Worm (Caenorhabditis elegans): ENCODE measurements around the gene dod-19.

The dod-19 gene

DNA sequence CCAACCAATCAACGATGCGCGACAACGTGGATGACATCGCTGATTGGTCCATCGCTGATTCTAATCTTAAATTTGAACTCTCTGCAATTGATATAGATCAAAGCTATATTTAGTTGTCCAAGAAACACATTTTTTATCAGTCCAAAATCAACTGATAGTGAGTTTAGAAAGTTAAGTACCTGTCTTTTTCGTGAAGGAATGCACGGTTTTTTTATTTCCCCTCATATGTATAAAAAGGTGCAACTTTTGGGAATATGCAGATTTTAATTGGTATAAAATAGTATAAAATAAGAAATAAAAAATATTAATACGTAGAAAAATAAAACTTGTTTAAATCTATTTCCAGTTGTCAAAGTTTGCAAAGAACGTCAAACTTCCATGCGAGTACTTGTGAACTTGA is 3.9 kb upstream of the dod-19 start, which contains the start of gene Y39D8A.1:
TSS of gene Y39D8A.1 (plus strand) at position 301 of the 400 bp plus-strand sequence.
- TF ChIP-seq duxl-1 (tag; optimal IDR thresholded peaks at IDR 0.05; ENCODE audit: poor library complexity) (no peak), daf-16 (GFP tag; optimal IDR thresholded peaks at IDR 0.05) (no peak), daf-16 (tag; optimal IDR thresholded peaks at IDR 0.05) (peak; percentile 30)

DNA sequence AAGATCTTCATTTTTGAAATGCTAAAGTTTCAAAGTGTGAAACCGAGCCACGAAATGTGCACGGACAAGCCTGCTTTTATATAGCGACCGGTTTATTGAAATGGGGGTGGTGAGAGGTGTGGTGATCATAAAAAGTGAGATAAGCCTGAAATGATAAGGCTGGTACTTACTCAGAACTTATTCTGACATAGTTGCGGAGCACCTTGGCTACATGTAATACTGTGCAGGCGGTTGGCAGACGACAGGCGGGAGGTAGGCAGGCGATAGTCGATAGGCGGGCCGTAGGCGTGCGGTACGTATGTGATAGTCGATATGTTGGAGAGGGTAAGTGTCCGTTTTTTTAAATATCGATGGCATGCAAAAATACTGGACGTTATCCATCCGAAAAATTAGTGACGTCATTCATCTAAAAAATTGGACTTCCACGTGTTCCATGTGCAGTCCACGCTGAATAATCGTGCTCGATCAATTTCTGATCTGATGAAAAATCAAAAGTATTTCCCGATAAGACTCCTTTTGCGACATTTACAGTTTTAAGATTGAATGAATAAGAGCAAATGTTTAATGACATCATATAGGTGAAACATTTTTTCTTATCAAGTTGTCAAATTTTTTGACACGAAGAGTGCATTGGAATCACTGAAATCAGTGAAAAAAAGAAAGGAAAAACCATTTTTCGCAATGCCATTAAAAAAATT is 3.2 kb upstream of the dod-19 start, which contains the start of gene irg-8:
TSS of gene irg-8 (minus strand) at position 51 of the 698 bp plus-strand sequence.
- TF ChIP-seq egl-27 (tag; optimal IDR thresholded peaks at IDR 0.05) (no peak), nhr-77 (tag; optimal IDR thresholded peaks at IDR 0.05) (no peak), ZK546.5 (tag; optimal IDR thresholded peaks at IDR 0.05) (no peak), dmd-8 (GFP tag; IDR thresholded peaks at IDR 0.05) (no peak), daf-16 (GFP tag; optimal IDR thresholded peaks at IDR 0.05) (no peak), daf-16 (tag; optimal IDR thresholded peaks at IDR 0.05) (peak; percentile 10), hmg-1.1 (GFP tag; IDR thresholded peaks at IDR 0.05) (no peak), Y5F2A.4 (GFP tag; optimal IDR thresholded peaks at IDR 0.05) (no peak), tag-97 (GFP tag; IDR thresholded peaks at IDR 0.05) (no peak), unc-62 (GFP tag; optimal IDR thresholded peaks at IDR 0.05 in 1 of 2) (peak in 1 of 2 experiments; percentile 78), unc-62 (tag; optimal IDR thresholded peaks at IDR 0.05) (no peak), sdz-12 (GFP tag; optimal IDR thresholded peaks at IDR 0.05) (no peak), daf-12 (tag; optimal IDR thresholded peaks at IDR 0.05) (no peak), F44E2.7 (GFP tag; IDR thresholded peaks at IDR 0.05) (no peak), nhr-102 (tag; optimal IDR thresholded peaks at IDR 0.05) (no peak), dmd-6 (GFP tag; IDR thresholded peaks at IDR 0.05) (peak; percentile 90), lin-15B (tag; optimal IDR thresholded peaks at IDR 0.05) (no peak), ceh-82 (tag; optimal IDR thresholded peaks at IDR 0.05) (no peak), dve-1 (tag; optimal IDR thresholded peaks at IDR 0.05; ENCODE audit: insufficient read depth) (no peak), fkh-10 (GFP tag; optimal IDR thresholded peaks at IDR 0.05) (no peak), spr-3 (GFP tag; optimal IDR thresholded peaks at IDR 0.05) (no peak), nhr-28 (tag; optimal IDR thresholded peaks at IDR 0.05) (peak; percentile 33), madf-5 (GFP tag; IDR thresholded peaks at IDR 0.05) (no peak), T20F7.1 (GFP tag; optimal IDR thresholded peaks at IDR 0.05) (no peak), zip-2 (tag; optimal IDR thresholded peaks at IDR 0.05) (no peak), ceh-20 (GFP tag; IDR thresholded peaks at IDR 0.05) (no peak), lin-13 (GFP tag; optimal IDR thresholded peaks at IDR 0.05) (no peak), nhr-48 (tag; optimal IDR thresholded peaks at IDR 0.05) (peak; percentile 38), nhr-42 (GFP tag; IDR thresholded peaks at IDR 0.05) (no peak), unc-39 (tag; optimal IDR thresholded peaks at IDR 0.05) (no peak), unc-130 (GFP tag; optimal IDR thresholded peaks at IDR 0.05) (no peak), arid-1 (GFP tag; conservative IDR thresholded peaks at IDR 0.05) (no peak), ztf-7 (tag; optimal IDR thresholded peaks at IDR 0.05) (no peak), dmd-9 (GFP tag; IDR thresholded peaks at IDR 0.05) (no peak), mdl-1 (tag; optimal IDR thresholded peaks at IDR 0.05) (no peak), nhr-76 (tag; optimal IDR thresholded peaks at IDR 0.05) (no peak), pqm-1 (tag; optimal IDR thresholded peaks at IDR 0.05) (peak; percentile 17), Y75B8A.6 (GFP tag; IDR thresholded peaks at IDR 0.05) (no peak), aly-2 (tag; optimal IDR thresholded peaks at IDR 0.05) (no peak), F26F4.8 (GFP tag; conservative IDR thresholded peaks at IDR 0.05) (no peak), zag-1 (tag; optimal IDR thresholded peaks at IDR 0.05) (no peak), ceh-62 (tag; optimal IDR thresholded peaks at IDR 0.05) (no peak), mxl-2 (GFP tag; conservative IDR thresholded peaks at IDR 0.05) (0 out of 2 replicates have a peak, but pooled peaks have one; percentile 51), hlh-11 (tag; optimal IDR thresholded peaks at IDR 0.05) (peak; percentile 46), mep-1 (tag; optimal IDR thresholded peaks at IDR 0.05) (no peak), lir-3 (tag; optimal IDR thresholded peaks at IDR 0.05) (no peak), lin-39 (tag; optimal IDR thresholded peaks at IDR 0.05) (no peak), vab-7 (GFP tag; IDR thresholded peaks at IDR 0.05) (no peak)

Measured in whole organism, L4 larva.